Worm (Caenorhabditis elegans): Measurements from ENCODE around the gene F14H8.8.

- TF ChIP-seq hrde-1 (tag; optimal IDR thresholded peaks at IDR 0.05; ENCODE audit: borderline replicate concordance) (no peak), ets-4 (GFP tag; optimal IDR thresholded peaks at IDR 0.05) (no peak), T07F8.4 (tag; optimal IDR thresholded peaks at IDR 0.05) (no peak), ekl-4 (GFP tag; IDR thresholded peaks at IDR 0.05) (no peak), lin-54 (GFP tag; optimal IDR thresholded peaks at IDR 0.05) (no peak), K11D2.4 (GFP tag; IDR thresholded peaks at IDR 0.05) (no peak), nfyb-1 (GFP tag; IDR thresholded peaks at IDR 0.05) (no peak), ztf-3 (GFP tag; optimal IDR thresholded peaks at IDR 0.05) (no peak), F49E8.2 (tag; optimal IDR thresholded peaks at IDR 0.05; ENCODE audit: insufficient read depth) (no peak), F39B2.1 (GFP tag; IDR thresholded peaks at IDR 0.05) (no peak)
Observed at ce11 chrV:15052368-15052767, 23.1 kb downstream of the F14H8.8 start, which contains the start of the genes fbxa-82 and C25D7.5.
